Worm (Caenorhabditis elegans): ENCODE results near the gene zyg-11.

Gene zyg-11

ce11 chrII:8062334-8062791 is 44.9 kb downstream of the zyg-11 start, which contains the start of gene ufd-2 (continued):
- no peak for TF ChIP-seq nhr-237 (tag; optimal IDR thresholded peaks at IDR 0.05)
- TF ChIP-seq lin-39 (tag; optimal IDR thresholded peaks at IDR 0.05), result no peak
- TF ChIP-seq lin-13 (GFP tag; optimal IDR thresholded peaks at IDR 0.05), result peak; percentile 70
- no peak for TF ChIP-seq elt-1 (tag; optimal IDR thresholded peaks at IDR 0.05)
- no peak for TF ChIP-seq R02D3.7 (tag; optimal IDR thresholded peaks at IDR 0.05)
- TF ChIP-seq ceh-82 (tag; optimal IDR thresholded peaks at IDR 0.05), result no peak

ce11 chrII:8065985-8066384 is 48.5 kb downstream of the zyg-11 start, which contains the start of gene pdha-1:
TSS of gene pdha-1 (plus strand) at chrII:8066285.
- TF ChIP-seq nhr-12 (tag; optimal IDR thresholded peaks at IDR 0.05) (no peak), nhr-129 (tag; optimal IDR thresholded peaks at IDR 0.05) (no peak), ama-1 (optimal IDR thresholded peaks at IDR 0.05) (no peak), sma-3 (GFP tag; optimal IDR thresholded peaks at IDR 0.05) (no peak), crh-2 (tag; optimal IDR thresholded peaks at IDR 0.05) (no peak), C34F6.9 (tag; optimal IDR thresholded peaks at IDR 0.05) (no peak), lin-13 (GFP tag; optimal IDR thresholded peaks at IDR 0.05) (no peak), ceh-16 (tag; optimal IDR thresholded peaks at IDR 0.05) (no peak), F13H6.1 (tag; optimal IDR thresholded peaks at IDR 0.05) (no peak), elt-1 (tag; optimal IDR thresholded peaks at IDR 0.05) (no peak)
